Worm (Caenorhabditis elegans): ENCODE measurements around the gene psf-1.

DNA sequence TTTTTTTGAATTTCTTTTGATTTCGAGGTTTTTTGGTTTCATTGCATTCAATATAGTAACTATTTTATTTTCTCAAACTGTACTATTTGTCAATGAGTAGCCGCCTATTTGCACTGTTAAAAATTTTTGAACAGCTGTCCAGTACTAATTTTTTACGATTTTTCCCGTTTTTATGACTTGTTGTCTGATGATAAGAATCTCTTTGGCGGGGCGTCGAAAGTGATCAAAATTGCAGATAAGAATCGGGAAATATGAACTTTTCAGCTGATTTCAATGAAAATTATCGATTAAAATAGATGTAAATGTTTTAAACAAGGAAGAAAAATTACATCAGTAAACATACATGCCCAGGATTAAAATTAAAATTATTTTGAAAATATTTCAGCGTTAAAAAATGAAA, 5.7 kb downstream of the psf-1 start:
- TF ChIP-seq dao-5 (tag; optimal IDR thresholded peaks at IDR 0.05) (no peak), him-1 (tag; optimal IDR thresholded peaks at IDR 0.05) (no peak)
